Worm (Caenorhabditis elegans) whole organism, L1 larva: ENCODE results near the gene idhb-1.

Experiments
- C04F5.9 ChIP-seq: sonication (generic microtip); optimal IDR thresholded peaks from 2 replicates; lab custom pipeline; 2016; ENCODE audit warnings: missing genetic modification characterization, missing compliant biosample characterization
- aha-1 ChIP-seq: fragments of 150-350 bp; optimal IDR thresholded peaks from 2 replicates; lab custom pipeline; 2014; ENCODE audit warnings: missing biosample characterization, missing genetic modification characterization
- alr-1 ChIP-seq: fragments of 200-800 bp; sonication (Bioruptor generic); optimal IDR thresholded peaks from 2 replicates; lab custom pipeline; 2018; ENCODE audit warnings: borderline replicate concordance, mild to moderate bottlenecking, missing genetic modification characterization, missing compliant biosample characterization
- aly-2 ChIP-seq: fragments of 150-350 bp; optimal IDR thresholded peaks from 2 replicates; lab custom pipeline; 2014; ENCODE audit warnings: missing biosample characterization, missing genetic modification characterization
- ceh-63 ChIP-seq: fragments of 200-800 bp; sonication (Bioruptor generic); optimal IDR thresholded peaks from 2 replicates; lab custom pipeline; 2018; ENCODE audit warnings: mild to moderate bottlenecking, missing genetic modification characterization, missing compliant biosample characterization
- dpl-1 ChIP-seq, 3 experiments: fragments of 150-350 bp in 2 of 3; sonication (generic microtip) in 1 of 3; optimal IDR thresholded peaks; 2 replicates each; lab custom pipeline; 2014 to 2017; ENCODE audit warnings: missing biosample characterization in 3 of 3, missing genetic modification characterization in 3 of 3, missing genetic modification reagents in 3 of 3
- dsc-1 ChIP-seq: sonication (generic microtip); optimal IDR thresholded peaks from 2 replicates; lab custom pipeline; 2016; ENCODE audit warnings: mild to moderate bottlenecking, missing genetic modification characterization, missing compliant biosample characterization
- elt-2 ChIP-seq: sonication (generic microtip); optimal IDR thresholded peaks from 2 replicates; lab custom pipeline; 2016; ENCODE audit warnings: missing genetic modification characterization, mild to moderate bottlenecking, inconsistent platforms, missing compliant biosample characterization, missing genetic modification reagents
- ets-5 ChIP-seq: fragments of 200-800 bp; sonication (Bioruptor generic); IDR thresholded peaks from 2 replicates; pipeline ENCODE4 v1.3.6; 2022; ENCODE audit warnings: missing genetic modification characterization, missing compliant biosample characterization
- fkh-10 ChIP-seq: sonication (generic microtip); optimal IDR thresholded peaks from 2 replicates; lab custom pipeline; 2017; ENCODE audit warnings: missing biosample characterization, missing genetic modification reagents, missing genetic modification characterization
- fos-1 ChIP-seq: fragments of 150-350 bp; optimal IDR thresholded peaks from 2 replicates; lab custom pipeline; 2014; ENCODE audit warnings: missing biosample characterization, missing genetic modification characterization
- grh-1 ChIP-seq: fragments of 200-800 bp; sonication (Bioruptor generic); IDR thresholded peaks from 2 replicates; pipeline ENCODE4 v1.3.6; 2022; ENCODE audit warnings: missing genetic modification reagents, missing genetic modification characterization, missing compliant biosample characterization
- hpl-2 ChIP-seq: fragments of 150-350 bp; optimal IDR thresholded peaks from 2 replicates; lab custom pipeline; 2014; ENCODE audit warnings: missing biosample characterization, missing genetic modification reagents, missing genetic modification characterization
- irx-1 ChIP-seq: sonication (generic microtip); optimal IDR thresholded peaks from 2 replicates; lab custom pipeline; 2016; ENCODE audit warnings: missing genetic modification characterization, missing compliant biosample characterization
- isw-1 ChIP-seq: fragments of 200-800 bp; sonication (Bioruptor generic); IDR thresholded peaks from 2 replicates; pipeline ENCODE4 v1.3.6; 2022; ENCODE audit warnings: missing genetic modification characterization, missing compliant biosample characterization
- lin-14 ChIP-seq: fragments of 200-800 bp; sonication (Bioruptor generic); optimal IDR thresholded peaks from 2 replicates; lab custom pipeline; 2018; ENCODE audit warnings: mild to moderate bottlenecking, missing genetic modification characterization, moderate library complexity, missing compliant biosample characterization
- lin-15B ChIP-seq: fragments of 150-350 bp; sonication (generic microtip); optimal IDR thresholded peaks from 3 replicates; lab custom pipeline; 2014; ENCODE audit warnings: missing biosample characterization, missing genetic modification characterization
- lin-35 ChIP-seq, 2 experiments: fragments of 150-350 bp; optimal IDR thresholded peaks; 2 replicates each; lab custom pipeline; 2014; ENCODE audit warnings: missing biosample characterization in 2 of 2, missing genetic modification characterization in 2 of 2, missing genetic modification reagents in 2 of 2
- lsy-2 ChIP-seq, 2 experiments: fragments of 150-350 bp; optimal IDR thresholded peaks; 2 replicates each; lab custom pipeline; 2014; ENCODE audit warnings: missing biosample characterization in 2 of 2, missing genetic modification characterization in 2 of 2
- mdl-1 ChIP-seq, 2 experiments: fragments of 150-350 bp; optimal IDR thresholded peaks; 2 replicates each; lab custom pipeline; 2014 to 2017; ENCODE audit warnings: missing biosample characterization in 2 of 2, missing genetic modification characterization in 2 of 2, inconsistent platforms in 1 of 2
- mef-2 ChIP-seq: fragments of 150-350 bp; optimal IDR thresholded peaks from 2 replicates; lab custom pipeline; 2014; ENCODE audit warnings: missing biosample characterization, missing genetic modification characterization
- nhr-19 ChIP-seq: fragments of 200-800 bp; sonication (Bioruptor generic); conservative IDR thresholded peaks from 2 replicates; pipeline ENCODE4 v1.3.6; 2022; ENCODE audit warnings: missing genetic modification characterization, missing compliant biosample characterization
- nhr-20 ChIP-seq: sonication (generic microtip); optimal IDR thresholded peaks from 2 replicates; lab custom pipeline; 2016; ENCODE audit warnings: mild to moderate bottlenecking, missing genetic modification characterization, missing compliant biosample characterization
- nhr-237 ChIP-seq: fragments of 150-350 bp; optimal IDR thresholded peaks from 2 replicates; lab custom pipeline; 2014; ENCODE audit warnings: missing biosample characterization, missing genetic modification characterization
- nhr-47 ChIP-seq: sonication (generic microtip); optimal IDR thresholded peaks from 2 replicates; lab custom pipeline; 2016; ENCODE audit warnings: mild to moderate bottlenecking, missing genetic modification characterization, moderate library complexity, missing compliant biosample characterization
- nhr-77 ChIP-seq: fragments of 150-350 bp; optimal IDR thresholded peaks from 2 replicates; lab custom pipeline; 2014; ENCODE audit warnings: missing biosample characterization, missing genetic modification characterization
- nhr-90 ChIP-seq: sonication (generic microtip); optimal IDR thresholded peaks from 2 replicates; lab custom pipeline; 2016; ENCODE audit warnings: mild to moderate bottlenecking, missing genetic modification characterization, missing compliant biosample characterization; ENCODE audit not compliant: poor library complexity
- pag-3 ChIP-seq: sonication (generic microtip); optimal IDR thresholded peaks from 2 replicates; lab custom pipeline; 2017; ENCODE audit warnings: missing genetic modification characterization, mild to moderate bottlenecking, missing compliant biosample characterization, antibody characterized with exemption, borderline replicate concordance; ENCODE audit not compliant: insufficient read depth
- pax-3 ChIP-seq: fragments of 200-800 bp; sonication (Bioruptor generic); optimal IDR thresholded peaks from 2 replicates; lab custom pipeline; 2018; ENCODE audit warnings: mild to moderate bottlenecking, missing genetic modification characterization, moderate library complexity, missing compliant biosample characterization
- pqm-1 ChIP-seq: sonication (generic microtip); optimal IDR thresholded peaks from 3 replicates; lab custom pipeline; 2017; ENCODE audit warnings: missing biosample characterization, missing genetic modification characterization
- skn-1 ChIP-seq: fragments of 150-350 bp; optimal IDR thresholded peaks from 2 replicates; lab custom pipeline; 2014; ENCODE audit warnings: missing biosample characterization, missing genetic modification characterization
- snpc-4 ChIP-seq: fragments of 150-350 bp; optimal IDR thresholded peaks from 2 replicates; lab custom pipeline; 2014; ENCODE audit warnings: missing biosample characterization, missing genetic modification characterization
- sox-4 ChIP-seq: sonication (generic microtip); optimal IDR thresholded peaks from 2 replicates; lab custom pipeline; 2016; ENCODE audit warnings: missing genetic modification characterization, missing compliant biosample characterization
- tlp-1 ChIP-seq: fragments of 150-350 bp; optimal IDR thresholded peaks from 2 replicates; lab custom pipeline; 2014; ENCODE audit warnings: missing biosample characterization, missing genetic modification characterization
- unc-62 ChIP-seq: fragments of 150-350 bp; optimal IDR thresholded peaks from 2 replicates; lab custom pipeline; 2014; ENCODE audit warnings: missing biosample characterization, missing genetic modification reagents, missing genetic modification characterization
- unc-86 ChIP-seq: sonication (generic microtip); optimal IDR thresholded peaks from 2 replicates; lab custom pipeline; 2016; ENCODE audit warnings: missing genetic modification characterization, missing compliant biosample characterization
- unc-98 ChIP-seq: fragments of 200-800 bp; sonication (Bioruptor generic); IDR thresholded peaks from 2 replicates; pipeline ENCODE4 v1.3.6; 2022; ENCODE audit warnings: missing genetic modification characterization, missing compliant biosample characterization
- vab-15 ChIP-seq: sonication (generic microtip); optimal IDR thresholded peaks from 2 replicates; lab custom pipeline; 2017; ENCODE audit warnings: missing genotype, mild to moderate bottlenecking, missing genetic modification characterization, missing compliant biosample characterization
- xbp-1 ChIP-seq: sonication (generic microtip); optimal IDR thresholded peaks from 2 replicates; lab custom pipeline; 2016; ENCODE audit warnings: missing genetic modification characterization, missing compliant biosample characterization
- zag-1 ChIP-seq: fragments of 150-350 bp; optimal IDR thresholded peaks from 2 replicates; lab custom pipeline; 2014; ENCODE audit warnings: missing biosample characterization, missing genetic modification characterization
- zip-4 ChIP-seq: fragments of 200-800 bp; sonication (Bioruptor generic); optimal IDR thresholded peaks from 2 replicates; lab custom pipeline; 2018; ENCODE audit warnings: mild to moderate bottlenecking, missing genetic modification characterization, moderate library complexity, missing compliant biosample characterization
- ztf-11 ChIP-seq, 2 experiments: sonication (generic microtip); optimal IDR thresholded peaks; 2 replicates each; lab custom pipeline; 2016 to 2017; ENCODE audit warnings: missing genetic modification characterization in 2 of 2, missing biosample characterization in 1 of 2, missing compliant biosample characterization in 1 of 2

Gene idhb-1

ce11 chrX:14173850-14174249 is at the start of gene idhb-1 (continued):
- TF ChIP-seq pax-3 (tag; lab: Kevin White, UChicago) (no peak), elt-2 (tag; lab: Kevin White, UChicago) (no peak), sox-4 (tag; lab: Kevin White, UChicago) (no peak), nhr-237 (tag; lab: Kevin White, UChicago) (no peak), irx-1 (tag; lab: Kevin White, UChicago) (peak; percentile 49), fkh-10 (GFP tag; lab: Kevin White, UChicago) (peak; percentile 31), mef-2 (tag; lab: Kevin White, UChicago) (no peak), alr-1 (tag; lab: Kevin White, UChicago) (no peak), C04F5.9 (no peak), lin-15B (tag; lab: Kevin White, UChicago) (no peak), pag-3 (tag; lab: Kevin White, UChicago) (peak; percentile 10), unc-62 (GFP tag; lab: Kevin White, UChicago) (no peak), dsc-1 (tag; lab: Kevin White, UChicago) (peak; percentile 80), isw-1 (GFP tag; lab: Robert Waterston, UW) (peak; percentile 53), fos-1 (tag; lab: Kevin White, UChicago) (peak; percentile 37), aha-1 (tag; lab: Kevin White, UChicago) (no peak), aly-2 (tag; lab: Kevin White, UChicago) (no peak), skn-1 (tag; lab: Kevin White, UChicago) (peak; percentile 81), lin-14 (peak; percentile 89), xbp-1 (tag; lab: Kevin White, UChicago) (peak; percentile 60), vab-15 (tag; lab: Kevin White, UChicago) (no peak)

ce11 chrX:14223156-14223555 is 49.3 kb upstream of the idhb-1 start, which contains the start of gene K06G5.3:
Gene K06G5.3 (minus strand): TSS chrX:14223256.
- TF ChIP-seq fkh-10 (GFP tag; lab: Kevin White, UChicago) (no peak), ceh-63 (GFP tag; lab: Kevin White, UChicago) (no peak), zip-4 (GFP tag; lab: Kevin White, UChicago) (no peak), unc-86 (tag; lab: Kevin White, UChicago) (no peak), ztf-11 (tag; optimal IDR thresholded peaks at IDR 0.05; lab: Kevin White, UChicago) (no peak), nhr-19 (no peak), lsy-2 (tag; optimal IDR thresholded peaks at IDR 0.05; lab: Kevin White, UChicago) (no peak), unc-62 (GFP tag; lab: Kevin White, UChicago) (no peak), dsc-1 (tag; lab: Kevin White, UChicago) (no peak), nhr-47 (tag; lab: Kevin White, UChicago) (no peak), elt-2 (tag; lab: Kevin White, UChicago) (no peak), tlp-1 (no peak), unc-98 (GFP tag; lab: Robert Waterston, UW) (no peak), dpl-1 (GFP tag; optimal IDR thresholded peaks at IDR 0.05; lab: Kevin White, UChicago) (no peak), grh-1 (GFP tag; lab: Robert Waterston, UW) (no peak)

- peak; percentile 23 for TF ChIP-seq tlp-1
- peak; percentile 80 for TF ChIP-seq pqm-1
- TF ChIP-seq elt-2 (tag; lab: Kevin White, UChicago): peak; percentile 98
- TF ChIP-seq dsc-1 (tag; lab: Kevin White, UChicago): no peak
- TF ChIP-seq xbp-1 (tag; lab: Kevin White, UChicago): no peak
- TF ChIP-seq zag-1 (tag; lab: Kevin White, UChicago): no peak
- no peak for TF ChIP-seq nhr-77 (tag; lab: Kevin White, UChicago)
- TF ChIP-seq lin-35 (GFP tag; optimal IDR thresholded peaks at IDR 0.05; lab: Kevin White, UChicago): peak in 1 of 2 experiments; percentile 44
- TF ChIP-seq pax-3 (tag; lab: Kevin White, UChicago): peak; percentile 3
- TF ChIP-seq snpc-4: no peak
- TF ChIP-seq mdl-1 (tag; optimal IDR thresholded peaks at IDR 0.05; lab: Kevin White, UChicago): no peak
- TF ChIP-seq hpl-2 (GFP tag; lab: Kevin White, UChicago): peak; percentile 14
- peak; percentile 33 for TF ChIP-seq nhr-90 (tag; lab: Kevin White, UChicago)
- TF ChIP-seq ets-5: no peak
- no peak for TF ChIP-seq vab-15 (tag; lab: Kevin White, UChicago)
- TF ChIP-seq nhr-20: peak; percentile 20
Observed at ce11 chrX:14214520-14215023, 40.7 kb upstream of the idhb-1 start, which contains the start of gene K06G5.1. Gene K06G5.1 (plus strand): TSS chrX:14214973.
